Fruit fly (Drosophila melanogaster) whole organism, adult: ENCODE measurements around the gene Fkbp59.

Experiments used
- kay ChIP-seq: fragments of 200-800 bp; sonication (Bioruptor generic); peaks from one replicate; lab custom pipeline; 2016; ENCODE audit warnings: missing biosample characterization, missing genetic modification characterization, borderline replicate concordance
- pad ChIP-seq: fragments of 200-800 bp; sonication (Bioruptor generic); optimal IDR thresholded peaks from 3 replicates; lab custom pipeline; 2017; ENCODE audit warnings: missing biosample characterization, missing genetic modification characterization, mild to moderate bottlenecking, moderate library complexity, missing genetic modification reagents

- TF ChIP-seq pad (GFP tag; lab: Kevin White, UChicago) = no peak
- no peak for TF ChIP-seq kay (GFP tag; lab: Kevin White, UChicago)
Observed at dm6 chr2L:9924765-9925164, 37.0 kb downstream of the Fkbp59 start, which contains the start of the genes TbCMF46 and CG42366.
